Worm (Caenorhabditis elegans) whole organism, late embryonic: ENCODE data around the gene Y45F10D.16.

Experiments
- C08G9.2 ChIP-seq: sonication (generic microtip); optimal IDR thresholded peaks from 2 replicates; lab custom pipeline; 2016; ENCODE audit warnings: mild to moderate bottlenecking, missing genetic modification characterization, moderate library complexity, missing compliant biosample characterization
- K02D7.2 ChIP-seq: sonication (generic microtip); optimal IDR thresholded peaks from 2 replicates; lab custom pipeline; 2017; ENCODE audit warnings: mild to moderate bottlenecking, missing genetic modification characterization, missing compliant biosample characterization
- K09A11.1 ChIP-seq: sonication (generic microtip); optimal IDR thresholded peaks from 2 replicates; lab custom pipeline; 2017; ENCODE audit warnings: antibody characterized with exemption, mild to moderate bottlenecking, missing genetic modification characterization, missing compliant biosample characterization; ENCODE audit not compliant: insufficient read depth
- T23F11.4 ChIP-seq: fragments of 200-800 bp; sonication (Bioruptor generic); optimal IDR thresholded peaks from 2 replicates; lab custom pipeline; 2018; ENCODE audit warnings: mild to moderate bottlenecking, missing genetic modification characterization, missing compliant biosample characterization
- ceh-18 ChIP-seq: sonication (generic microtip); optimal IDR thresholded peaks from 2 replicates; lab custom pipeline; 2016; ENCODE audit warnings: missing genetic modification characterization, missing compliant biosample characterization
- ceh-22 ChIP-seq: sonication (generic microtip); optimal IDR thresholded peaks from 2 replicates; lab custom pipeline; 2017; ENCODE audit warnings: missing biosample characterization, missing genetic modification characterization
- ceh-45 ChIP-seq: fragments of 200-800 bp; sonication (Bioruptor generic); IDR thresholded peaks from 2 replicates; pipeline ENCODE4 v1.3.6; 2022; ENCODE audit warnings: missing genetic modification reagents, missing genetic modification characterization, missing compliant biosample characterization
- che-1 ChIP-seq: sonication (generic microtip); optimal IDR thresholded peaks from 2 replicates; lab custom pipeline; 2016; ENCODE audit warnings: mild to moderate bottlenecking, missing genetic modification characterization, missing compliant biosample characterization
- dve-1 ChIP-seq: sonication (generic microtip); optimal IDR thresholded peaks from 2 replicates; lab custom pipeline; 2017; ENCODE audit warnings: antibody characterized with exemption, mild to moderate bottlenecking, missing genetic modification characterization, missing compliant biosample characterization
- elt-2 ChIP-seq: sonication (generic microtip); optimal IDR thresholded peaks from 2 replicates; lab custom pipeline; 2016; ENCODE audit warnings: missing genetic modification reagents, missing genetic modification characterization, missing compliant biosample characterization
- eyg-1 ChIP-seq: sonication (generic microtip); optimal IDR thresholded peaks from 2 replicates; lab custom pipeline; 2016; ENCODE audit warnings: missing genotype, missing genetic modification characterization, missing compliant biosample characterization
- hlh-13 ChIP-seq: fragments of 200-800 bp; sonication (Bioruptor generic); optimal IDR thresholded peaks from 2 replicates; lab custom pipeline; 2018; ENCODE audit warnings: mild to moderate bottlenecking, missing genetic modification characterization, missing compliant biosample characterization
- hlh-15 ChIP-seq: sonication (generic microtip); optimal IDR thresholded peaks from 2 replicates; lab custom pipeline; 2016; ENCODE audit warnings: missing genetic modification characterization, missing compliant biosample characterization
- hlh-8 ChIP-seq: sonication (generic microtip); optimal IDR thresholded peaks from 2 replicates; lab custom pipeline; 2016; ENCODE audit warnings: missing genotype, missing genetic modification characterization, missing compliant biosample characterization
- lim-6 ChIP-seq: sonication (generic microtip); optimal IDR thresholded peaks from 2 replicates; lab custom pipeline; 2016; ENCODE audit warnings: missing genetic modification characterization, missing compliant biosample characterization
- nfya-1 ChIP-seq: sonication (generic microtip); optimal IDR thresholded peaks from 2 replicates; lab custom pipeline; 2017; ENCODE audit warnings: missing genetic modification characterization, mild to moderate bottlenecking, missing compliant biosample characterization, antibody characterized with exemption, moderate library complexity
- nhr-232 ChIP-seq: sonication (generic microtip); optimal IDR thresholded peaks from 2 replicates; lab custom pipeline; 2016; ENCODE audit warnings: missing genetic modification characterization, missing compliant biosample characterization
- npax-4 ChIP-seq: sonication (generic microtip); optimal IDR thresholded peaks from 2 replicates; lab custom pipeline; 2016; ENCODE audit warnings: missing genetic modification characterization, missing compliant biosample characterization
- odd-2 ChIP-seq: sonication (generic microtip); optimal IDR thresholded peaks from 2 replicates; lab custom pipeline; 2017; ENCODE audit warnings: antibody characterized with exemption, mild to moderate bottlenecking, missing genetic modification characterization, missing compliant biosample characterization
- pag-3 ChIP-seq: sonication (generic microtip); optimal IDR thresholded peaks from 2 replicates; lab custom pipeline; 2016; ENCODE audit warnings: missing compliant biosample characterization, missing genetic modification characterization, borderline replicate concordance
- pax-1 ChIP-seq: fragments of 150-350 bp; optimal IDR thresholded peaks from 2 replicates; lab custom pipeline; 2014; ENCODE audit warnings: missing biosample characterization, missing genetic modification characterization
- pha-2 ChIP-seq: sonication (generic microtip); optimal IDR thresholded peaks from 2 replicates; lab custom pipeline; 2017; ENCODE audit warnings: mild to moderate bottlenecking, missing genetic modification characterization, missing compliant biosample characterization
- pha-4 ChIP-seq: fragments of 150-350 bp; optimal IDR thresholded peaks from 2 replicates; lab custom pipeline; 2018; ENCODE audit warnings: missing biosample characterization, missing genetic modification reagents, missing genetic modification characterization
- rnt-1 ChIP-seq: sonication (generic microtip); optimal IDR thresholded peaks from 2 replicates; lab custom pipeline; 2016; ENCODE audit warnings: missing genetic modification characterization, missing compliant biosample characterization
- sdc-2 ChIP-seq: sonication (generic microtip); optimal IDR thresholded peaks from 2 replicates; lab custom pipeline; 2016; ENCODE audit warnings: missing genotype, missing genetic modification characterization, missing compliant biosample characterization
- syd-9 ChIP-seq: sonication (generic microtip); optimal IDR thresholded peaks from 2 replicates; lab custom pipeline; 2016; ENCODE audit warnings: mild to moderate bottlenecking, missing genetic modification characterization, moderate library complexity, missing compliant biosample characterization
- ttx-3 ChIP-seq: sonication (generic microtip); optimal IDR thresholded peaks from 2 replicates; lab custom pipeline; 2016; ENCODE audit warnings: missing genetic modification reagents, missing genetic modification characterization, missing compliant biosample characterization
- unc-3 ChIP-seq, 2 experiments: fragments of 200-800 bp in 1 of 2; sonication (Bioruptor generic) in 1 of 2; sonication (generic microtip) in 1 of 2; conservative IDR thresholded peaks in 1 of 2; optimal IDR thresholded peaks in 1 of 2; 2 replicates each; pipeline versions ENCODE4 v1.3.6 to Lab custom; 2016 to 2022; ENCODE audit warnings: missing compliant biosample characterization in 2 of 2, missing genetic modification characterization in 2 of 2, missing genetic modification reagents in 1 of 2
- unc-55 ChIP-seq: sonication (generic microtip); optimal IDR thresholded peaks from 2 replicates; lab custom pipeline; 2017; ENCODE audit warnings: missing biosample characterization, missing genetic modification reagents, missing genetic modification characterization

Y45F10D.16 gene

DNA sequence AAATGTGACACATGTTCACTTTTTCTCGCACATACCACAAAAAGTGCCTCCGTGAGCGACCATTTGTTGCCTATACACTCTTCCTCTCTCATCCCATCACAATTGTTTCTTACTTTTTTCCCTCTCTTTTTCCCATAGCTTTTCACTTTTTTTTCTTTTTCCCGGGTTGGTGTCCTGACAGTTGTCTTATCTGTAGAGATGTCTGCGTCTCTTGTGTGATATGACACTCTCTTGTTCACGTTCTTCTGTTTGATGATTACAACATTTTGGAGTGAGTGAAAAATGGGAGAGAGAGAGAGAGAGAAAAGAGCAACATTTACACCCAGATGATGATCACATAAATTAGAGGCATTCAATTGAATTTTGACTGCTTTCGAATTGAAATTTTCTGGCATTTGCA, 50.1 kb downstream of the Y45F10D.16 start:
- TF ChIP-seq rnt-1 (tag; lab: Kevin White, UChicago) (peak; percentile 19), nfya-1 (tag; lab: Kevin White, UChicago) (peak; percentile 50), npax-4 (tag; lab: Kevin White, UChicago) (no peak), eyg-1 (tag; lab: Kevin White, UChicago) (no peak), che-1 (no peak), pax-1 (tag; lab: Kevin White, UChicago) (no peak), pha-4 (tag; lab: Kevin White, UChicago) (no peak), elt-2 (tag; lab: Kevin White, UChicago) (peak; percentile 39), unc-3 (GFP tag; conservative IDR thresholded peaks at IDR 0.05; lab: Robert Waterston, UW) (no peak), unc-3 (tag; optimal IDR thresholded peaks at IDR 0.05; lab: Kevin White, UChicago) (no peak), T23F11.4 (no peak), hlh-8 (tag; lab: Kevin White, UChicago) (no peak), C08G9.2 (tag; lab: Kevin White, UChicago) (no peak), ceh-45 (GFP tag; lab: Robert Waterston, UW) (no peak), syd-9 (tag; lab: Kevin White, UChicago) (no peak), pha-2 (tag; lab: Kevin White, UChicago) (no peak), K02D7.2 (tag; lab: Kevin White, UChicago) (no peak), nhr-232 (tag; lab: Kevin White, UChicago) (no peak), odd-2 (tag; lab: Kevin White, UChicago) (no peak), hlh-15 (tag; lab: Kevin White, UChicago) (no peak), K09A11.1 (tag; lab: Kevin White, UChicago) (no peak), ceh-18 (tag; lab: Kevin White, UChicago) (peak; percentile 82), lim-6 (tag; lab: Kevin White, UChicago) (no peak), hlh-13 (no peak), pag-3 (tag; lab: Kevin White, UChicago) (no peak), ttx-3 (tag; lab: Kevin White, UChicago) (no peak), ceh-22 (tag; lab: Kevin White, UChicago) (no peak), dve-1 (no peak), unc-55 (GFP tag; lab: Kevin White, UChicago) (peak; percentile 84), sdc-2 (tag; lab: Kevin White, UChicago) (no peak)
